Worm (Caenorhabditis elegans): ENCODE measurements around the gene F02E11.4.
"Not testable (repeated sequence)": the region's sequence is repeated elsewhere in the genome, so short reads cannot be mapped to it uniquely, and the experiment has no call there.

F02E11.4 gene

ce11 chrII:3296644-3297043 is 19.1 kb upstream of the F02E11.4 start, which contains the start of gene btb-16:
TSS of gene btb-16 (plus strand) at chrII:3296883.
- TF ChIP-seq T23F11.4 (GFP tag; optimal IDR thresholded peaks at IDR 0.05): no peak
- TF ChIP-seq unc-55 (GFP tag; optimal IDR thresholded peaks at IDR 0.05): no peak
- peak; percentile 15 for TF ChIP-seq elt-2 (tag; optimal IDR thresholded peaks at IDR 0.05)

ce11 chrII:3295193-3295592 is 17.6 kb upstream of the F02E11.4 start, which contains the start of gene btb-17:
TSS of gene btb-17 (plus strand) at chrII:3295405.
- TF ChIP-seq unc-86 (tag; optimal IDR thresholded peaks at IDR 0.05) (no peak), gmeb-2 (tag; optimal IDR thresholded peaks at IDR 0.05) (no peak)

- TF ChIP-seq lin-11 (tag; optimal IDR thresholded peaks at IDR 0.05); ceh-19 (GFP tag; optimal IDR thresholded peaks at IDR 0.05); ceh-45 (GFP tag; IDR thresholded peaks at IDR 0.05): not testable (repeated sequence)
These were observed 13.0 kb upstream of the F02E11.4 start, which contains the start of gene F39E9.14 for ce11 chrII:3290544-3290943. TSS of gene F39E9.14 (minus strand) at chrII:3290644.

- TF ChIP-seq sdc-2 (tag; optimal IDR thresholded peaks at IDR 0.05): no peak
- no peak for TF ChIP-seq C08G9.2 (tag; optimal IDR thresholded peaks at IDR 0.05)
- TF ChIP-seq T23F11.4 (GFP tag; optimal IDR thresholded peaks at IDR 0.05): no peak
- TF ChIP-seq tbx-2 (tag; optimal IDR thresholded peaks at IDR 0.05): no peak
- no peak for TF ChIP-seq dve-1 (tag; optimal IDR thresholded peaks at IDR 0.05)
- no peak for TF ChIP-seq fkh-6 (tag; optimal IDR thresholded peaks at IDR 0.05)
- TF ChIP-seq syd-9 (tag; optimal IDR thresholded peaks at IDR 0.05): no peak
- TF ChIP-seq fax-1 (tag; optimal IDR thresholded peaks at IDR 0.05): no peak
- no peak for TF ChIP-seq hlh-30 (tag; optimal IDR thresholded peaks at IDR 0.05; ENCODE audit: insufficient read depth)
- TF ChIP-seq nhr-11 (tag; optimal IDR thresholded peaks at IDR 0.05): no peak
- no peak for TF ChIP-seq zip-5 (tag; optimal IDR thresholded peaks at IDR 0.05)
- no peak for TF ChIP-seq pha-2 (tag; optimal IDR thresholded peaks at IDR 0.05)
- no peak for TF ChIP-seq ets-4 (tag; optimal IDR thresholded peaks at IDR 0.05)
- no peak for TF ChIP-seq unc-55 (GFP tag; optimal IDR thresholded peaks at IDR 0.05)
These were observed 9.5 kb upstream of the F02E11.4 start, which contains the start of gene sri-63 for ce11 chrII:3287073-3287472. TSS of gene sri-63 (plus strand) at chrII:3287373.

- TF ChIP-seq eyg-1 (tag; optimal IDR thresholded peaks at IDR 0.05) (no peak), hlh-15 (tag; optimal IDR thresholded peaks at IDR 0.05) (no peak), ceh-30 (tag; optimal IDR thresholded peaks at IDR 0.05) (no peak)
These were observed 7.0 kb upstream of the F02E11.4 start, which contains the start of gene scl-15 for ce11 chrII:3284558-3284957. TSS of gene scl-15 (minus strand) at chrII:3284658.

- TF ChIP-seq ceh-14 (tag; optimal IDR thresholded peaks at IDR 0.05): no peak
These were observed 4.8 kb upstream of the F02E11.4 start, which contains the start of gene nep-13 for ce11 chrII:3282353-3282752. TSS of gene nep-13 (plus strand) at chrII:3282653.

ce11 chrII:3278634-3279033 is 1.0 kb upstream of the F02E11.4 start, which contains the start of gene wht-4:
TSS of gene wht-4 (plus strand) at chrII:3278934.
- TF ChIP-seq ceh-9 (tag; optimal IDR thresholded peaks at IDR 0.05): no peak
- no peak for TF ChIP-seq che-1 (tag; optimal IDR thresholded peaks at IDR 0.05)

ce11 chrII:3274923-3275322 is 2.7 kb downstream of the F02E11.4 start, which contains the start of gene F02E11.3:
TSS of gene F02E11.3 (minus strand) at chrII:3275023.
- TF ChIP-seq zip-5 (tag; optimal IDR thresholded peaks at IDR 0.05) (no peak), nhr-232 (tag; optimal IDR thresholded peaks at IDR 0.05) (no peak)

All from whole organism, late embryonic.